Worm (Caenorhabditis elegans) whole organism, L1 larva: ENCODE results near the gene wago-5.
A peak's percentile ranks its signal among the peaks of the same experiment; 100 is the strongest.

ENCODE experiments used
- C16A3.4 ChIP-seq: fragments of 150-350 bp; optimal IDR thresholded peaks from 2 replicates; lab custom pipeline; 2014; ENCODE audit warnings: missing biosample characterization, missing genetic modification characterization
- C34B4.2 ChIP-seq: sonication (generic microtip); optimal IDR thresholded peaks from 2 replicates; lab custom pipeline; 2017; ENCODE audit warnings: mild to moderate bottlenecking, missing genetic modification characterization, missing compliant biosample characterization
- Y116A8C.19 ChIP-seq: sonication (generic microtip); optimal IDR thresholded peaks from 2 replicates; lab custom pipeline; 2016; ENCODE audit warnings: missing compliant biosample characterization, missing genetic modification characterization, borderline replicate concordance
- aha-1 ChIP-seq: fragments of 150-350 bp; optimal IDR thresholded peaks from 2 replicates; lab custom pipeline; 2014; ENCODE audit warnings: missing biosample characterization, missing genetic modification characterization
- alr-1 ChIP-seq: fragments of 200-800 bp; sonication (Bioruptor generic); optimal IDR thresholded peaks from 2 replicates; lab custom pipeline; 2018; ENCODE audit warnings: borderline replicate concordance, mild to moderate bottlenecking, missing genetic modification characterization, missing compliant biosample characterization
- aly-2 ChIP-seq: fragments of 150-350 bp; optimal IDR thresholded peaks from 2 replicates; lab custom pipeline; 2014; ENCODE audit warnings: missing biosample characterization, missing genetic modification characterization
- ceh-63 ChIP-seq: fragments of 200-800 bp; sonication (Bioruptor generic); optimal IDR thresholded peaks from 2 replicates; lab custom pipeline; 2018; ENCODE audit warnings: mild to moderate bottlenecking, missing genetic modification characterization, missing compliant biosample characterization
- ceh-8 ChIP-seq: fragments of 200-800 bp; sonication (Bioruptor generic); optimal IDR thresholded peaks from 2 replicates; lab custom pipeline; 2018; ENCODE audit warnings: mild to moderate bottlenecking, missing genetic modification characterization, moderate library complexity, missing compliant biosample characterization
- ceh-90 ChIP-seq: sonication (generic microtip); optimal IDR thresholded peaks from 2 replicates; lab custom pipeline; 2016; ENCODE audit warnings: missing genetic modification characterization, missing compliant biosample characterization
- dpl-1 ChIP-seq, 3 experiments: fragments of 150-350 bp in 2 of 3; sonication (generic microtip) in 1 of 3; optimal IDR thresholded peaks; 2 replicates each; lab custom pipeline; 2014 to 2017; ENCODE audit warnings: missing biosample characterization in 3 of 3, missing genetic modification characterization in 3 of 3, missing genetic modification reagents in 3 of 3
- efl-1 ChIP-seq, 4 experiments: fragments of 150-350 bp; optimal IDR thresholded peaks in 3 of 4; peaks in 1 of 4; 1 replicate in 1 of 4; 2 replicates in 3 of 4; lab custom pipeline; 2014; ENCODE audit warnings: missing biosample characterization in 2 of 4, missing genetic modification characterization in 2 of 4, missing genetic modification reagents in 2 of 4
- egl-13 ChIP-seq: sonication (generic microtip); optimal IDR thresholded peaks from 2 replicates; lab custom pipeline; 2016; ENCODE audit warnings: missing genotype, missing genetic modification reagents, missing genetic modification characterization, missing compliant biosample characterization
- egl-27 ChIP-seq, 2 experiments: fragments of 150-350 bp in 1 of 2; sonication (generic microtip); optimal IDR thresholded peaks; 3 replicates each; lab custom pipeline; 2017 to 2018; ENCODE audit warnings: missing biosample characterization in 2 of 2, missing genetic modification characterization in 2 of 2, missing genetic modification reagents in 2 of 2
- ets-5 ChIP-seq: fragments of 200-800 bp; sonication (Bioruptor generic); IDR thresholded peaks from 2 replicates; pipeline ENCODE4 v1.3.6; 2022; ENCODE audit warnings: missing genetic modification characterization, missing compliant biosample characterization
- fkh-8 ChIP-seq: sonication (generic microtip); optimal IDR thresholded peaks from 2 replicates; lab custom pipeline; 2016; ENCODE audit warnings: mild to moderate bottlenecking, missing genetic modification characterization, missing compliant biosample characterization
- grh-1 ChIP-seq: fragments of 200-800 bp; sonication (Bioruptor generic); IDR thresholded peaks from 2 replicates; pipeline ENCODE4 v1.3.6; 2022; ENCODE audit warnings: missing genetic modification reagents, missing genetic modification characterization, missing compliant biosample characterization
- hlh-17 ChIP-seq: fragments of 200-800 bp; sonication (Bioruptor generic); optimal IDR thresholded peaks from 2 replicates; lab custom pipeline; 2018; ENCODE audit warnings: missing genetic modification characterization, mild to moderate bottlenecking, missing compliant biosample characterization, moderate library complexity, borderline replicate concordance
- lin-13 ChIP-seq: fragments of 150-350 bp; optimal IDR thresholded peaks from 2 replicates; lab custom pipeline; 2014; ENCODE audit warnings: missing biosample characterization, missing genetic modification reagents, missing genetic modification characterization
- lin-14 ChIP-seq: fragments of 200-800 bp; sonication (Bioruptor generic); optimal IDR thresholded peaks from 2 replicates; lab custom pipeline; 2018; ENCODE audit warnings: mild to moderate bottlenecking, missing genetic modification characterization, moderate library complexity, missing compliant biosample characterization
- lin-15B ChIP-seq: fragments of 150-350 bp; sonication (generic microtip); optimal IDR thresholded peaks from 3 replicates; lab custom pipeline; 2014; ENCODE audit warnings: missing biosample characterization, missing genetic modification characterization
- lin-35 ChIP-seq, 2 experiments: fragments of 150-350 bp; optimal IDR thresholded peaks; 2 replicates each; lab custom pipeline; 2014; ENCODE audit warnings: missing biosample characterization in 2 of 2, missing genetic modification characterization in 2 of 2, missing genetic modification reagents in 2 of 2
- lin-39 ChIP-seq: fragments of 150-350 bp; optimal IDR thresholded peaks from 2 replicates; lab custom pipeline; 2014; ENCODE audit warnings: missing biosample characterization, missing genetic modification reagents, missing genetic modification characterization
- lir-3 ChIP-seq: sonication (generic microtip); optimal IDR thresholded peaks from 2 replicates; lab custom pipeline; 2016; ENCODE audit warnings: mild to moderate bottlenecking, missing genetic modification characterization, moderate library complexity, missing compliant biosample characterization; ENCODE audit not compliant: poor library complexity
- lsy-2 ChIP-seq, 2 experiments: fragments of 150-350 bp; optimal IDR thresholded peaks; 2 replicates each; lab custom pipeline; 2014; ENCODE audit warnings: missing biosample characterization in 2 of 2, missing genetic modification characterization in 2 of 2
- mef-2 ChIP-seq: fragments of 150-350 bp; optimal IDR thresholded peaks from 2 replicates; lab custom pipeline; 2014; ENCODE audit warnings: missing biosample characterization, missing genetic modification characterization
- mep-1 ChIP-seq: fragments of 150-350 bp; optimal IDR thresholded peaks from 2 replicates; lab custom pipeline; 2014; ENCODE audit warnings: missing biosample characterization, missing genetic modification characterization
- nhr-47 ChIP-seq: sonication (generic microtip); optimal IDR thresholded peaks from 2 replicates; lab custom pipeline; 2016; ENCODE audit warnings: mild to moderate bottlenecking, missing genetic modification characterization, moderate library complexity, missing compliant biosample characterization
- nhr-84 ChIP-seq: sonication (generic microtip); optimal IDR thresholded peaks from 2 replicates; lab custom pipeline; 2017; ENCODE audit warnings: missing biosample characterization, missing genetic modification characterization
- pag-3 ChIP-seq: sonication (generic microtip); optimal IDR thresholded peaks from 2 replicates; lab custom pipeline; 2017; ENCODE audit warnings: missing genetic modification characterization, mild to moderate bottlenecking, missing compliant biosample characterization, antibody characterized with exemption, borderline replicate concordance; ENCODE audit not compliant: insufficient read depth
- pqm-1 ChIP-seq: sonication (generic microtip); optimal IDR thresholded peaks from 3 replicates; lab custom pipeline; 2017; ENCODE audit warnings: missing biosample characterization, missing genetic modification characterization
- rnt-1 ChIP-seq: sonication (generic microtip); optimal IDR thresholded peaks from 2 replicates; lab custom pipeline; 2016; ENCODE audit warnings: mild to moderate bottlenecking, missing genetic modification characterization, moderate library complexity, missing compliant biosample characterization
- snu-23 ChIP-seq: sonication (generic microtip); optimal IDR thresholded peaks from 2 replicates; lab custom pipeline; 2016; ENCODE audit warnings: missing genetic modification characterization, missing compliant biosample characterization
- sox-4 ChIP-seq: sonication (generic microtip); optimal IDR thresholded peaks from 2 replicates; lab custom pipeline; 2016; ENCODE audit warnings: missing genetic modification characterization, missing compliant biosample characterization
- sup-37 ChIP-seq: fragments of 200-800 bp; sonication (Bioruptor generic); optimal IDR thresholded peaks from 2 replicates; lab custom pipeline; 2018; ENCODE audit warnings: mild to moderate bottlenecking, missing genetic modification characterization, missing compliant biosample characterization
- tbx-2 ChIP-seq: sonication (generic microtip); optimal IDR thresholded peaks from 2 replicates; lab custom pipeline; 2016; ENCODE audit warnings: missing genetic modification characterization, missing compliant biosample characterization
- unc-86 ChIP-seq: sonication (generic microtip); optimal IDR thresholded peaks from 2 replicates; lab custom pipeline; 2016; ENCODE audit warnings: missing genetic modification characterization, missing compliant biosample characterization
- vab-15 ChIP-seq: sonication (generic microtip); optimal IDR thresholded peaks from 2 replicates; lab custom pipeline; 2017; ENCODE audit warnings: missing genotype, mild to moderate bottlenecking, missing genetic modification characterization, missing compliant biosample characterization
- zag-1 ChIP-seq: fragments of 150-350 bp; optimal IDR thresholded peaks from 2 replicates; lab custom pipeline; 2014; ENCODE audit warnings: missing biosample characterization, missing genetic modification characterization
- zip-4 ChIP-seq: fragments of 200-800 bp; sonication (Bioruptor generic); optimal IDR thresholded peaks from 2 replicates; lab custom pipeline; 2018; ENCODE audit warnings: mild to moderate bottlenecking, missing genetic modification characterization, moderate library complexity, missing compliant biosample characterization
- ztf-4 ChIP-seq: fragments of 150-350 bp; optimal IDR thresholded peaks from 2 replicates; lab custom pipeline; 2014; ENCODE audit warnings: missing biosample characterization, missing genetic modification characterization

wago-5 gene

ce11 chrII:5844694-5845129, 29.4 kb upstream of the wago-5 start (continued):
- TF ChIP-seq hlh-17 (GFP tag; lab: Kevin White, UChicago) (peak; percentile 49), egl-27 (tag; optimal IDR thresholded peaks at IDR 0.05; lab: Kevin White, UChicago) (peak; percentile 86 to 97), pag-3 (tag; lab: Kevin White, UChicago) (peak; percentile 79), fkh-8 (tag; lab: Kevin White, UChicago) (peak; percentile 100), ceh-8 (GFP tag; lab: Kevin White, UChicago) (peak; percentile 99), grh-1 (GFP tag; lab: Robert Waterston, UW) (peak; percentile 99), aha-1 (tag; lab: Kevin White, UChicago) (peak; percentile 89), C16A3.4 (peak; percentile 99), sox-4 (tag; lab: Kevin White, UChicago) (peak; percentile 99), efl-1 (optimal IDR thresholded peaks at IDR 0.05; lab: Kevin White, UChicago) (peak; percentile 92), efl-1 (GFP tag; optimal IDR thresholded peaks at IDR 0.05 in 1 of 2; lab: Kevin White, UChicago) (peak; percentile 77 to 98), zip-4 (peak; percentile 95), aly-2 (tag; lab: Kevin White, UChicago) (peak; percentile 99), sup-37 (peak; percentile 99), C34B4.2 (tag; lab: Kevin White, UChicago) (peak; percentile 81), zag-1 (tag; lab: Kevin White, UChicago) (peak; percentile 99), lin-14 (peak; percentile 99), alr-1 (tag; lab: Kevin White, UChicago) (no peak), pqm-1 (tag; lab: Kevin White, UChicago) (peak; percentile 76), ceh-63 (peak; percentile 96), lin-13 (GFP tag; lab: Kevin White, UChicago) (peak; percentile 97), unc-86 (tag; lab: Kevin White, UChicago) (peak; percentile 99), dpl-1 (GFP tag; optimal IDR thresholded peaks at IDR 0.05; lab: Kevin White, UChicago) (peak; percentile 82 to 84 (median 82)), nhr-47 (tag; lab: Kevin White, UChicago) (peak; percentile 100), lir-3 (tag; lab: Kevin White, UChicago) (peak; percentile 96), ceh-90 (tag; lab: Kevin White, UChicago) (peak; percentile 72), rnt-1 (tag; lab: Kevin White, UChicago) (peak; percentile 98), egl-13 (tag; lab: Kevin White, UChicago) (peak; percentile 99), snu-23 (GFP tag; lab: Kevin White, UChicago) (peak; percentile 100), lin-39 (tag; lab: Kevin White, UChicago) (peak; percentile 99), lin-15B (tag; lab: Kevin White, UChicago) (peak; percentile 74)

DNA sequence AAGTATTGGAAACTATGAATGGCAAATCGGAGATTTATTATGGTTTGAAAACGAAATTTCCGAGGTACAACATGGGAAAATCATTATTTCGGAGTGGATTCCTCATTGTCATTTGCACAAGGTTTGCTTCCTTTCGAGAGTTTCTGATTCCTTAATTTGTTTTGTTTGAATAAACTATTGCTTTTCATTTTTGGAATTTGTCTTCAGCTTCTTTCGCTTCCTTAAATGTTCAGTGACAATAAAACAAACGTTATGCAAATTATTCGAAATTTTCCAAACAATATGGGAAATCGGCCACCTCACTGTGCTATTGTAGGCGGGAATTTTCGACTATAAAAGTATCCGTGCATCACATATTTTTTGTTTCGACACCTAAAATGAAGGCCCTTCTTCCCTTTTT, 26.6 kb upstream of the wago-5 start, which contains the start of gene nep-25:
Gene nep-25, plus strand, starts transcription at position 375 of the 400 bp plus-strand sequence.
- TF ChIP-seq lsy-2 (tag; optimal IDR thresholded peaks at IDR 0.05; lab: Kevin White, UChicago) (no peak), tbx-2 (no peak), mef-2 (tag; lab: Kevin White, UChicago) (no peak), nhr-84 (tag; lab: Kevin White, UChicago) (no peak), C16A3.4 (no peak), ztf-4 (tag; lab: Kevin White, UChicago) (no peak), lin-35 (GFP tag; optimal IDR thresholded peaks at IDR 0.05; lab: Kevin White, UChicago) (no peak), egl-27 (tag; optimal IDR thresholded peaks at IDR 0.05; lab: Kevin White, UChicago) (no peak), efl-1 (optimal IDR thresholded peaks at IDR 0.05; lab: Kevin White, UChicago) (no peak), efl-1 (GFP tag; optimal IDR thresholded peaks at IDR 0.05 in 1 of 2; lab: Kevin White, UChicago) (no peak), zip-4 (no peak), ets-5 (GFP tag; lab: Robert Waterston, UW) (no peak), mep-1 (tag; lab: Kevin White, UChicago) (no peak), Y116A8C.19 (tag; lab: Kevin White, UChicago) (no peak), vab-15 (no peak)
